Fruit fly (Drosophila melanogaster): Measurements from ENCODE around the gene CG2656.

Gene CG2656

dm6 chr3R:7144245-7144904 is at the start of gene CG2656, which contains the start of gene CG14610 (continued):
- 0 out of 2 replicates have a peak, but pooled peaks have one; percentile 50 for TF ChIP-seq ranshi (GFP tag; IDR thresholded peaks at IDR 0.05)
- peak; percentile 78 for TF ChIP-seq Six4 (GFP tag; optimal IDR thresholded peaks at IDR 0.05)
- peak; percentile 82 for TF ChIP-seq CG33213 (GFP tag; optimal IDR thresholded peaks at IDR 0.05)
- peak; percentile 71 for TF ChIP-seq CG32532 (GFP tag; IDR thresholded peaks at IDR 0.05)
- peak; percentile 61; the same call in 1 of the 2 replicates for TF ChIP-seq H2.0 (GFP tag; IDR thresholded peaks at IDR 0.05)
- TF ChIP-seq Ravus (GFP tag; IDR thresholded peaks at IDR 0.05) = no peak
- TF ChIP-seq ham (GFP tag; IDR thresholded peaks at IDR 0.05) = no peak
- TF ChIP-seq Fer3 (tag; optimal IDR thresholded peaks at IDR 0.05) = peak; percentile 62
- TF ChIP-seq danr (GFP tag; IDR thresholded peaks at IDR 0.05) = no peak
- TF ChIP-seq CG1832 (GFP tag; optimal IDR thresholded peaks at IDR 0.05) = no peak
- TF ChIP-seq CG42726 (GFP tag; IDR thresholded peaks at IDR 0.05; ENCODE audit: partially characterized antibody) = peak; percentile 7; the same call in 1 of the 2 replicates
- TF ChIP-seq CG8281 (tag; optimal IDR thresholded peaks at IDR 0.05) = no peak
- peak; percentile 35 for TF ChIP-seq CG12071 (GFP tag; optimal IDR thresholded peaks at IDR 0.05)
- no peak for TF ChIP-seq sens-2 (GFP tag; IDR thresholded peaks at IDR 0.05)
- no peak for TF ChIP-seq D (optimal IDR thresholded peaks at IDR 0.05)
- TF ChIP-seq D (GFP tag; optimal IDR thresholded peaks at IDR 0.05) = peak; percentile 10
- TF ChIP-seq lmd (GFP tag; IDR thresholded peaks at IDR 0.05) = peak; percentile 53; the same call in 1 of the 2 replicates
- TF ChIP-seq CG8765 (GFP tag; IDR thresholded peaks at IDR 0.05) = peak; percentile 20; the same call in 1 of the 2 replicates
- peak; percentile 88 for TF ChIP-seq Hsf (GFP tag; optimal IDR thresholded peaks at IDR 0.05)
- TF ChIP-seq Aef1 (GFP tag; IDR thresholded peaks at IDR 0.05) = peak; percentile 38; the same call in 2 of the 3 replicates
- TF ChIP-seq hkb (optimal IDR thresholded peaks at IDR 0.05) = no peak
- TF ChIP-seq hkb (GFP tag; IDR thresholded peaks at IDR 0.05) = peak; percentile 65
- peak; percentile 62 for TF ChIP-seq CG4854 (GFP tag; optimal IDR thresholded peaks at IDR 0.05)
- no peak for TF ChIP-seq sim (GFP tag; IDR thresholded peaks at IDR 0.05)
- no peak for TF ChIP-seq CG7745 (tag; optimal IDR thresholded peaks at IDR 0.05)
- TF ChIP-seq CG1602 (GFP tag; optimal IDR thresholded peaks at IDR 0.05) = peak; percentile 80
- no peak for TF ChIP-seq pros (GFP tag; optimal IDR thresholded peaks at IDR 0.05)
- peak; percentile 43 for TF ChIP-seq emc (GFP tag; optimal IDR thresholded peaks at IDR 0.05)
- TF ChIP-seq toy (GFP tag; IDR thresholded peaks at IDR 0.05) = no peak
- TF ChIP-seq CG18476 (GFP tag; optimal IDR thresholded peaks at IDR 0.05) = peak; percentile 48
- TF ChIP-seq CG2199 (GFP tag; IDR thresholded peaks at IDR 0.05) = peak; percentile 90
- TF ChIP-seq CG6654 (GFP tag; optimal IDR thresholded peaks at IDR 0.05) = no peak
- peak; percentile 53 for TF ChIP-seq CG13424 (tag; optimal IDR thresholded peaks at IDR 0.05)
- peak; percentile 53 for TF ChIP-seq CG9817 (tag; optimal IDR thresholded peaks at IDR 0.05)
- TF ChIP-seq C15 (GFP tag; IDR thresholded peaks at IDR 0.05) = no peak
- TF ChIP-seq CG10543 (GFP tag; optimal IDR thresholded peaks at IDR 0.05) = no peak
- 0 out of 3 replicates have a peak, but pooled peaks have one; percentile 22 for TF ChIP-seq Mrtf (GFP tag; IDR thresholded peaks at IDR 0.05)
- peak; percentile 96 for TF ChIP-seq sens (GFP tag)
- TF ChIP-seq NC2α (GFP tag; optimal IDR thresholded peaks at IDR 0.05) = peak; percentile 57
- no peak for TF ChIP-seq CG14860 (GFP tag; IDR thresholded peaks at IDR 0.05; ENCODE audit: partially characterized antibody)
- TF ChIP-seq pita (GFP tag; optimal IDR thresholded peaks at IDR 0.05) = no peak
- TF ChIP-seq Xrp1 (GFP tag; IDR thresholded peaks at IDR 0.05) = peak; percentile 73
- TF ChIP-seq CG12744 (GFP tag; optimal IDR thresholded peaks at IDR 0.05) = peak; percentile 49
- peak; percentile 68 for TF ChIP-seq Side (GFP tag; optimal IDR thresholded peaks at IDR 0.05)
- TF ChIP-seq Hmr (GFP tag; optimal IDR thresholded peaks at IDR 0.05) = peak; percentile 56
- peak; percentile 88 for TF ChIP-seq mam (GFP tag; optimal IDR thresholded peaks at IDR 0.05)
- TF ChIP-seq jing (GFP tag; optimal IDR thresholded peaks at IDR 0.05) = no peak
- TF ChIP-seq nerfin-2 (GFP tag; IDR thresholded peaks at IDR 0.05; ENCODE audit: partially characterized antibody) = no peak
- peak; percentile 80 for TF ChIP-seq MESR4 (GFP tag; optimal IDR thresholded peaks at IDR 0.05)
- TF ChIP-seq Kr (GFP tag; optimal IDR thresholded peaks at IDR 0.05) = no peak
- TF ChIP-seq pfk (GFP tag; optimal IDR thresholded peaks at IDR 0.05) = no peak
